Fruit fly (Drosophila melanogaster) ovary, adult (tissue): ENCODE measurements around the gene kuk.

Experiments
- CG17801 ChIP-seq: fragments of 200-800 bp; optimal IDR thresholded peaks from 2 replicates; lab custom pipeline; 2019; ENCODE audit warnings: missing biosample characterization, mild to moderate bottlenecking, missing genetic modification characterization, moderate library complexity; ENCODE audit not compliant: partially characterized antibody

kuk gene

dm6 chr3R:17080666-17081358, 768 bp downstream of the kuk start:
- TF ChIP-seq CG17801 (GFP tag; lab: Kevin White, UChicago): peak; percentile 88

dm6 chr3R:17081359-17081935, 1.4 kb downstream of the kuk start:
- peak; percentile 62 for TF ChIP-seq CG17801 (GFP tag; lab: Kevin White, UChicago)

- TF ChIP-seq CG17801 (GFP tag; lab: Kevin White, UChicago): no peak
Measured at dm6 chr3R:17082471-17082870, 2.4 kb downstream of the kuk start.

- no peak for TF ChIP-seq CG17801 (GFP tag; lab: Kevin White, UChicago)
Measured at dm6 chr3R:17085029-17085807, 5.2 kb downstream of the kuk start, which contains the start of gene GckIII. TSS of gene GckIII (plus strand) at chr3R:17085513.

dm6 chr3R:17087977-17088618, 8.1 kb downstream of the kuk start, which contains the start of gene cal1:
TSS of gene cal1 (plus strand) at chr3R:17088280.
- no peak for TF ChIP-seq CG17801 (GFP tag; lab: Kevin White, UChicago)

dm6 chr3R:17108881-17109280, 28.8 kb downstream of the kuk start:
- TF ChIP-seq CG17801 (GFP tag; lab: Kevin White, UChicago): no peak

dm6 chr3R:17110880-17111726, 31.1 kb downstream of the kuk start:
- no peak for TF ChIP-seq CG17801 (GFP tag; lab: Kevin White, UChicago)

dm6 chr3R:17115668-17116067, 35.6 kb downstream of the kuk start:
- TF ChIP-seq CG17801 (GFP tag; lab: Kevin White, UChicago): no peak

dm6 chr3R:17116231-17116630, 36.2 kb downstream of the kuk start:
- TF ChIP-seq CG17801 (GFP tag; lab: Kevin White, UChicago): no peak

- TF ChIP-seq CG17801 (GFP tag; lab: Kevin White, UChicago): no peak
Measured at dm6 chr3R:17117607-17118327, 37.7 kb downstream of the kuk start.

dm6 chr3R:17118917-17119378, 38.9 kb downstream of the kuk start:
- TF ChIP-seq CG17801 (GFP tag; lab: Kevin White, UChicago): peak; percentile 56

dm6 chr3R:17120165-17120564, 40.1 kb downstream of the kuk start, which contains the start of gene CG34278:
TSS of gene CG34278 (plus strand) at chr3R:17120465.
- no peak for TF ChIP-seq CG17801 (GFP tag; lab: Kevin White, UChicago)

- TF ChIP-seq CG17801 (GFP tag; lab: Kevin White, UChicago): no peak
Measured at dm6 chr3R:17121277-17121676, 41.2 kb downstream of the kuk start, which contains the start of gene CG42779. TSS of gene CG42779 (plus strand) at chr3R:17121577.
